Fruit fly (Drosophila melanogaster) Kc167 (cell line): Measurements from ENCODE around the gene CG31957.

ENCODE experiments used
- Myc ChIP-seq: fragments of >200 bp; optimal IDR thresholded peaks from 2 replicates; lab custom pipeline; 2017; ENCODE audit warnings: missing external identifiers
- Sin3A ChIP-seq: fragments of >200 bp; optimal IDR thresholded peaks from 2 replicates; lab custom pipeline; 2018; ENCODE audit warnings: missing external identifiers
- h ChIP-seq: fragments of >200 bp; optimal IDR thresholded peaks from 3 replicates; lab custom pipeline; 2018; ENCODE audit warnings: missing external identifiers
- insv ChIP-seq: fragments of >200 bp; optimal IDR thresholded peaks from 3 replicates; lab custom pipeline; 2018; ENCODE audit warnings: missing external identifiers
- psq ChIP-seq: fragments of >200 bp; optimal IDR thresholded peaks from 2 replicates; lab custom pipeline; 2017; ENCODE audit warnings: missing external identifiers
- ttk ChIP-seq: sonication (Bioruptor generic); optimal IDR thresholded peaks from 2 replicates; lab custom pipeline; 2017; ENCODE audit warnings: missing external identifiers

CG31957 gene

DNA sequence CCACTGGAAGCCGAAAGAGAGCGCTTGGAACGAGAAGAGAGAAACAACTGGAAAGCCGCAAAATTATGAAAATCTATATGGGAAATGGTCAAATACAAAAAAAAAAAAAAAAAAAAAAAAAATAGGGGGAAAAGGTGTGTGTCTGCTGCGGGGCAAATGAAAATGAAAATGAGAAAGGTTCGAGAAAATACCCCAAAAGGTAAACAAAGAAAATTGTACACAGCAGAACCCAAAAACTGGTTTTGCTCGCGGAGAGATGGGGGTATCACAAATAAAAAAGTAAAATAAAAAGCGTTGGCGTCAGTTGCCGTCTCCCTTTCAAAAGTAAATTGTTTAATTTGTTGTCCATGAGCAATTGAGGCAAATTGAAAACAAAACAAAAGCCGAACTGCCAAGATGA is 15.9 kb upstream of the CG31957 start:
- TF ChIP-seq psq (lab: Kevin White, UChicago) (no peak), Myc (no peak), ttk (lab: Kevin White, UChicago) (no peak), insv (no peak), h (lab: Kevin White, UChicago) (no peak), Sin3A (lab: Kevin White, UChicago) (no peak)

DNA sequence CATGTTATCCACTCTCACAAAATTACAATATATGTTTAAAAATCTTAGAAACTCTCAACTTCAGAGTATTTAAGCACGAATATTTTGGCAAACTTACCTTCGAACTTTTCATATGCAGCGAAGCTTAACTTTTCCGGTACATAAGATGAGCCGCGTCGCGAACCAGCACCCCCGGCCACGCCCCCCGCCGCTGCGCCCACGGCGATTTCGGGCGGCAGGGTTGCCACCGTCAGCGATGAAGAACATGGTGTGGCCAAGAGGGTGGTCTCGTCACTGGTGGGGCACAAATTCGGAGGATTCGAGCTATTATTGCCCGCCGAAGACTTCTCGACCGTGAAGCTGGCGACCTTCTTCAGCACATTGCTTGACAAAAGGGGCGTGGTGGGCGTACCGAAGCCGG is 11.7 kb upstream of the CG31957 start:
- TF ChIP-seq h (lab: Kevin White, UChicago) (no peak), Myc (no peak), psq (lab: Kevin White, UChicago) (no peak), insv (no peak), Sin3A (lab: Kevin White, UChicago) (no peak), ttk (lab: Kevin White, UChicago) (no peak)

dm6 chr2L:3882172-3882571 is 9.9 kb upstream of the CG31957 start:
- TF ChIP-seq Myc, result no peak
- no peak for TF ChIP-seq Sin3A (lab: Kevin White, UChicago)
- no peak for TF ChIP-seq h (lab: Kevin White, UChicago)
- TF ChIP-seq psq (lab: Kevin White, UChicago), result no peak
- no peak for TF ChIP-seq ttk (lab: Kevin White, UChicago)
- TF ChIP-seq insv, result no peak

- no peak for TF ChIP-seq psq (lab: Kevin White, UChicago)
- TF ChIP-seq Myc, result no peak
- no peak for TF ChIP-seq insv
- no peak for TF ChIP-seq ttk (lab: Kevin White, UChicago)
- no peak for TF ChIP-seq h (lab: Kevin White, UChicago)
- TF ChIP-seq Sin3A (lab: Kevin White, UChicago), result no peak
Measured at dm6 chr2L:3881164-3881563, 8.9 kb upstream of the CG31957 start.

DNA sequence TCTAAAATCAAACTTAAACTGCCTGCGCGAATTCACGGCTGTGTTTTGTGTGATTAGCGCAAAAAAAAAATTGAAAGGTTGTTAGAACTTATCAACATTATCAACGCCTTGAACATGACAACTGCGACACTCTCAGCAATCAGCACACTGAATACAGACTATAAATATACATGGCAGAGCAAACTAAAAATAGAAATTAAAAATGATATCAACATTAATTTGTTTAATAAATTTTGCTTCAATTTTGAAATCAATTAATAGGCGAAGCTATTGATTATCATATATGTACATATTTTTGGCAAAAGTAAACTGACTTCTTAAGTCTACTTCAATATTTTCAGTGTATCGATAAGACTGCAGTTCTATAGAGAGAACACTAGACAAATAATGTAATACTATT is 7.8 kb upstream of the CG31957 start:
- no peak for TF ChIP-seq psq (lab: Kevin White, UChicago)
- TF ChIP-seq Myc, result no peak
- TF ChIP-seq h (lab: Kevin White, UChicago), result no peak
- no peak for TF ChIP-seq ttk (lab: Kevin White, UChicago)

dm6 chr2L:3877011-3877410 is 4.8 kb upstream of the CG31957 start:
- TF ChIP-seq psq (lab: Kevin White, UChicago) (no peak), Myc (no peak), insv (no peak), Sin3A (lab: Kevin White, UChicago) (no peak), ttk (lab: Kevin White, UChicago) (no peak), h (lab: Kevin White, UChicago) (no peak)

DNA sequence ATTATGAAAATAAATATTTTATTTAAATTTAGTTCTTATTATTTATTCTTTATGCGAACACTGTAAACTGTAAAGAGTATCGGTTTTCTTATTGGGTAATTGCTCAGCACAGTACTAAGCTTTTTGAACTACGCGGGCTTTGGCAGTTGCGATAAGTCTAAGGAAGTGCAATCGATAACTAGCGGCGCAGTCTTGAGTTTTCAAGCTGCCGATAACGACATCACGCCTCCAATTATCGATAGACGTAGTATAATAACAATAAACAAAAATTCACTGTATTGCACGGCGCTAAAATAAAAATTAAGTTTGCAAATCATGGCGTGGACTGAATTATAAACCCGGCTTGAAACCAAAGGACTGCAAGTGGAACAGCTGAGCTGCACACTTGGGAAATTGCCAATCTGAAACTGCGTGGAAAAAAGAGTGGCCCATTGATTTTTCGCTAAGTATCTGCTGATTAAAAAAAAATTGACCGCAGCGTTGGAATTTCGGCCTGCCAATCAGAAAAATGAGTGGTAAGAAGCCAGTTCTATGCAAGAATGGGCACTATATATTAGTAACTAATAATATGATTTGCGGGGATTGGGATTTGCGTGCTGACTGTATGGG is 4.7 kb downstream of the CG31957 start, which contains the start of gene Cep97:
Gene Cep97, plus strand, starts transcription at position 224 of the 609 bp plus-strand sequence.
- TF ChIP-seq Sin3A (lab: Kevin White, UChicago), result no peak

DNA sequence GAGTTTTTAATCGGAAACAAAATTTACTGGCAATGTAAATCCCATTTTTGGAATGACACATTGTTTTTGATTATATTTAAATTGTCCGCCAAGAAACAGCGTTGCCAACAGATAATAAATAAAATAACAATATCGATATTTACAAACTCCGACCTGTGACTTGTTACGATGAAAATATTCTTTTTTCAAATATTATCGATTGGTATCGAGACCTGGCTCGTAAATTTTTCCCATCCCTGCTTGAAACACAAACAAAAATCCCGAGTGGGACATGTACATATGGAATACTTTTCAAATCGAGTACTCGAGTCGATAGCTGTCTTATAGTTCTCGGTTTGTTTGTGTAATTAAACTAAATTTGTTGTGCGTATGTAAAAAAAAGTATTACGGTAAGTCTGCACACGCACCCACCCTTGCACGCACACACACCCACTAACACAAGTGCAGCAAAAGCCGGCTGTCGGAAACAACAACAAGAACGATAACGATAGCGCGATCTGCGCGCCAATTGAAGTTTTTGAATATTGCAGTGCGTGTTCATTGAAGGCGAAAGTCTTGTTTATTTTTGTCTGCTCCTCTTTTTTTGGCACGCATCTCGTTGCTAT is 9.7 kb downstream of the CG31957 start, which contains the start of gene TTLL4B:
Gene TTLL4B, plus strand, starts transcription at position 232 of the 605 bp plus-strand sequence.
- no peak for TF ChIP-seq Sin3A (lab: Kevin White, UChicago)

DNA sequence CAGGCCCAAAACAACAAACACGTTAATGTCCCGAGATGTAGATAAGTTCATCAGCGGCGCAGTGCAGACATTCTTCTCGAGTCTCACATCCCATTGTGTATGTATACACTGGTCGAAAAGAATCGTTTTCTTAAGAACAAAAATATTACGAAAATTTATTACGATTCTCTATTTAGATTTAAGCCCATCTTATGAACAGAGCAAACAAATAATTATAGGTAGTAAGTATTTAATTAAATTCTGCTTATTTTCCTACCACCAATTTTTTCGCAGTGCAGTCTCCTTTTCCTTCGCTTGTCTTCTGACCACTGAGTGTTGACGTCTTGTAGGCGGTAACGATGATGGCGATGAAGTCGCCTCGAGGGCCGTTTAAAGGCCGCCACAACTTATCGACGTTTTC is 10.9 kb downstream of the CG31957 start:
- no peak for TF ChIP-seq h (lab: Kevin White, UChicago)
- no peak for TF ChIP-seq Sin3A (lab: Kevin White, UChicago)
- no peak for TF ChIP-seq psq (lab: Kevin White, UChicago)
- no peak for TF ChIP-seq Myc
- TF ChIP-seq ttk (lab: Kevin White, UChicago), result no peak
- no peak for TF ChIP-seq insv

dm6 chr2L:3858118-3858517 is 14.1 kb downstream of the CG31957 start:
- TF ChIP-seq insv (no peak), Sin3A (lab: Kevin White, UChicago) (no peak), psq (lab: Kevin White, UChicago) (no peak), Myc (no peak), h (lab: Kevin White, UChicago) (no peak), ttk (lab: Kevin White, UChicago) (no peak)

DNA sequence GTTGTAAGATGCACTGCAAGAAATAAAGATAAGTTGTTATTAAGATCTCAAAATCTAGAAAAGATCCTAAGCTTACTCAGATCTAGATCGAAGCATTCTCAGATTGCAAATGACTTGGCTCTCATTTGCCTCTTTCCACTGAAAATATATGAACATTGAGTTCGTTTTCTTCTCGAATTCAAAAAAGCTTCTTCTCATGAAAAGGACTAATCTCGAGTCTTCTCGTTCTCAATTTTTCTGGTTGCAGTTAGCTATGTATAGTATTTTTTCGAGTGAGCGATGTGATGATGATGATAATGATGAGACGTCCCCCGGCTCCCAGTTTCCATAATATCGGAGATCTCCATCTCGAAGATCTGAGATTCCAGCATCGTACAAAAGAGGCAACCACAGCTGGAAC is 15.9 kb downstream of the CG31957 start:
- TF ChIP-seq Myc (no peak), ttk (lab: Kevin White, UChicago) (no peak), psq (lab: Kevin White, UChicago) (no peak)

dm6 chr2L:3855528-3856189 is 16.6 kb downstream of the CG31957 start:
- TF ChIP-seq Sin3A (lab: Kevin White, UChicago) (no peak), ttk (lab: Kevin White, UChicago) (no peak), Myc (no peak), h (lab: Kevin White, UChicago) (no peak), psq (lab: Kevin White, UChicago) (no peak), insv (no peak)
